Fruit fly (Drosophila melanogaster): ENCODE data around the gene CG31415.

CG31415 gene

DNA sequence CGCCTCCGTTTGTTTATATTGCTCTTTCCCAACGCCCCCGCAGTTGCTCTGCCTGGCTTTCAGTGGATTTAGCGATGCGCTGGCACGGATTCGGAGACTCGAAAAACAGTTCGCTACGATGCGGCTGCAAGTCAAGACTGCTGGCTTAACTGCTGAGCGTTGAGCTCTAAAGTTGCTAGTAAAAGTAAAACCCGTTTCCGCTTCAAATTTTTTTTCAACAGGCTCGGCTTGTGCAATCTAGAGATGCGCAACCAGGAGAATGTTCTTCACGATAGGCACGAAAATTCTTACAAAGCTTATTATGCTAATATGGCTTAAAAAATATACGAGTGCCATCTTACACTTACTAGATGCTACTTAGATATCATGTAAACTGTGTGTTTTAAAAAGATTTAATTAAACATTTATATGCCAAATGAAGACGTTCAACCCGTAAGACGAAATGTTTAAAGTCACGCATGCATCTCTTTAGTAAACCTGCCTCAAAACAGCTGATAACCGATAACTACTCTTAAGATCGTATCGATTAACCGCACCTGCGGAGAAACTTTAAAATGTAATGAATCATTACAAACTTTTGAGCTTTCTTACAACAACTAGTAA is 4.1 kb downstream of the CG31415 start, which contains the start of gene CG12948 (continued):
- no peak for TF ChIP-seq CG31224 (GFP tag; IDR thresholded peaks at IDR 0.05)
- peak; percentile 32 for TF ChIP-seq BtbVII (GFP tag; optimal IDR thresholded peaks at IDR 0.05)
- TF ChIP-seq CG12155 (GFP tag; optimal IDR thresholded peaks at IDR 0.05) = peak; percentile 39
- peak; percentile 40 for TF ChIP-seq pho (GFP tag; optimal IDR thresholded peaks at IDR 0.05)
- peak; percentile 50 for TF ChIP-seq CG1603 (tag; optimal IDR thresholded peaks at IDR 0.05)
- peak; percentile 57 for TF ChIP-seq Fer1 (GFP tag; optimal IDR thresholded peaks at IDR 0.05)
- no peak for TF ChIP-seq CG6854 (GFP tag; optimal IDR thresholded peaks at IDR 0.05)
- no peak for TF ChIP-seq rib (GFP tag; IDR thresholded peaks at IDR 0.05)
- no peak for TF ChIP-seq HHEX (GFP tag; optimal IDR thresholded peaks at IDR 0.05)
- peak; percentile 82 for TF ChIP-seq MESR4 (GFP tag; optimal IDR thresholded peaks at IDR 0.05)
- peak; percentile 98 for TF ChIP-seq Doc3 (GFP tag; IDR thresholded peaks at IDR 0.05; ENCODE audit: partially characterized antibody)
- no peak for TF ChIP-seq CG6813 (GFP tag; optimal IDR thresholded peaks at IDR 0.05)
- no peak for TF ChIP-seq CG3838 (GFP tag; optimal IDR thresholded peaks at IDR 0.05)
- TF ChIP-seq CG6689 (GFP tag; IDR thresholded peaks at IDR 0.05) = no peak
- no peak for TF ChIP-seq ro (GFP tag; IDR thresholded peaks at IDR 0.05)
- no peak for TF ChIP-seq CG30431 (GFP tag; optimal IDR thresholded peaks at IDR 0.05)
- TF ChIP-seq luna (GFP tag; optimal IDR thresholded peaks at IDR 0.05) = no peak
- TF ChIP-seq sqz (GFP tag; optimal IDR thresholded peaks at IDR 0.05) = peak; percentile 97
- TF ChIP-seq odd (GFP tag; optimal IDR thresholded peaks at IDR 0.05) = no peak
- TF ChIP-seq CG3726 (GFP tag; IDR thresholded peaks at IDR 0.05) = no peak
- TF ChIP-seq Lhr (GFP tag; optimal IDR thresholded peaks at IDR 0.05) = no peak
- TF ChIP-seq CG14441 (GFP tag; IDR thresholded peaks at IDR 0.05) = 0 out of 2 replicates have a peak, but pooled peaks have one; percentile 10
- peak; percentile 60 for TF ChIP-seq mam (GFP tag; optimal IDR thresholded peaks at IDR 0.05)
- TF ChIP-seq Hmx (GFP tag; optimal IDR thresholded peaks at IDR 0.05) = no peak
- no peak for TF ChIP-seq run (tag; optimal IDR thresholded peaks at IDR 0.05)
- no peak for TF ChIP-seq abd-A (tag; optimal IDR thresholded peaks at IDR 0.05)
- no peak for TF ChIP-seq CG31388 (GFP tag; optimal IDR thresholded peaks at IDR 0.05)
- TF ChIP-seq CG4854 (GFP tag; optimal IDR thresholded peaks at IDR 0.05) = peak; percentile 9
- no peak for TF ChIP-seq Neu2 (GFP tag; optimal IDR thresholded peaks at IDR 0.05; ENCODE audit: borderline replicate concordance)
- no peak for TF ChIP-seq btn (GFP tag; optimal IDR thresholded peaks at IDR 0.05)
- no peak for TF ChIP-seq bowl (GFP tag; IDR thresholded peaks at IDR 0.05)
- no peak for TF ChIP-seq CG17612 (GFP tag; IDR thresholded peaks at IDR 0.05)
- peak; percentile 68 for TF ChIP-seq sug (tag; optimal IDR thresholded peaks at IDR 0.05)
- TF ChIP-seq Gsc (GFP tag; IDR thresholded peaks at IDR 0.05) = no peak
- TF ChIP-seq pfk (GFP tag; optimal IDR thresholded peaks at IDR 0.05) = no peak
- TF ChIP-seq chm (GFP tag; IDR thresholded peaks at IDR 0.05) = no peak
- no peak for TF ChIP-seq crol (GFP tag; IDR thresholded peaks at IDR 0.05)
- no peak for TF ChIP-seq emc (GFP tag; optimal IDR thresholded peaks at IDR 0.05)
- TF ChIP-seq E2f1 (GFP tag; IDR thresholded peaks at IDR 0.05) = no peak
- no peak for TF ChIP-seq Poxn (GFP tag; IDR thresholded peaks at IDR 0.05)
- peak; percentile 10 for TF ChIP-seq jumu (GFP tag; optimal IDR thresholded peaks at IDR 0.05)
- TF ChIP-seq BEAF-32 (GFP tag; optimal IDR thresholded peaks at IDR 0.05) = peak; percentile 89
- TF ChIP-seq org-1 (GFP tag; optimal IDR thresholded peaks at IDR 0.05) = no peak
- no peak for TF ChIP-seq Mad (GFP tag; optimal IDR thresholded peaks at IDR 0.05)
- TF ChIP-seq CG1602 (GFP tag; optimal IDR thresholded peaks at IDR 0.05) = peak; percentile 32
- TF ChIP-seq CG4617 (GFP tag; optimal IDR thresholded peaks at IDR 0.05; ENCODE audit: borderline replicate concordance) = no peak
- no peak for TF ChIP-seq sens-2 (GFP tag; IDR thresholded peaks at IDR 0.05)
- TF ChIP-seq repo (GFP tag; optimal IDR thresholded peaks at IDR 0.05) = no peak
- peak; percentile 39 for TF ChIP-seq CG17359 (tag; optimal IDR thresholded peaks at IDR 0.05)
- TF ChIP-seq scrt (GFP tag; optimal IDR thresholded peaks at IDR 0.05) = no peak
- no peak for TF ChIP-seq nerfin-2 (GFP tag; IDR thresholded peaks at IDR 0.05; ENCODE audit: partially characterized antibody)
